Worm (Caenorhabditis elegans) whole organism, midembryonic: Measurements from ENCODE around the gene cnc-4.
A peak's percentile ranks its signal among the peaks of the same experiment; 100 is the strongest.

Experiments
- T22C8.4 ChIP-seq: fragments of 200-800 bp; sonication (Bioruptor generic); IDR thresholded peaks from 2 replicates; pipeline ENCODE4 v1.3.6; 2022; ENCODE audit warnings: missing genetic modification characterization, missing compliant biosample characterization
- cog-1 ChIP-seq: sonication (generic microtip); optimal IDR thresholded peaks from 2 replicates; lab custom pipeline; 2016; ENCODE audit warnings: missing genetic modification characterization, missing compliant biosample characterization
- flt-1 ChIP-seq: fragments of 200-800 bp; sonication (Bioruptor generic); IDR thresholded peaks from 2 replicates; pipeline ENCODE4 v1.3.6; 2022; ENCODE audit warnings: missing genetic modification characterization, missing compliant biosample characterization
- klf-2 ChIP-seq: fragments of 200-800 bp; sonication (Bioruptor generic); conservative IDR thresholded peaks from 2 replicates; pipeline ENCODE4 v1.3.6; 2022; ENCODE audit warnings: missing genetic modification reagents, missing genetic modification characterization, missing compliant biosample characterization
- med-1 ChIP-seq: sonication (generic microtip); optimal IDR thresholded peaks from 2 replicates; lab custom pipeline; 2017; ENCODE audit warnings: missing genetic modification characterization, mild to moderate bottlenecking, missing compliant biosample characterization, antibody characterized with exemption, missing genetic modification reagents; ENCODE audit not compliant: insufficient read depth
- ref-1 ChIP-seq: fragments of 200-800 bp; sonication (Bioruptor generic); conservative IDR thresholded peaks from 2 replicates; pipeline ENCODE4 v1.3.6; 2022; ENCODE audit warnings: missing genetic modification reagents, missing genetic modification characterization, missing compliant biosample characterization
- tab-1 ChIP-seq: fragments of 200-800 bp; sonication (Bioruptor generic); IDR thresholded peaks from 2 replicates; pipeline ENCODE4 v1.3.6; 2022; ENCODE audit warnings: missing genetic modification characterization, missing compliant biosample characterization
- ztf-23 ChIP-seq: fragments of 200-800 bp; sonication (Bioruptor generic); IDR thresholded peaks from 2 replicates; pipeline ENCODE4 v1.3.6; 2022; ENCODE audit warnings: missing genetic modification reagents, missing genetic modification characterization, missing compliant biosample characterization
- ztf-29 ChIP-seq: fragments of 200-800 bp; sonication (Bioruptor generic); IDR thresholded peaks from 2 replicates; pipeline ENCODE4 v1.3.6; 2022; ENCODE audit warnings: missing genetic modification reagents, missing genetic modification characterization, missing compliant biosample characterization

cnc-4 gene

DNA sequence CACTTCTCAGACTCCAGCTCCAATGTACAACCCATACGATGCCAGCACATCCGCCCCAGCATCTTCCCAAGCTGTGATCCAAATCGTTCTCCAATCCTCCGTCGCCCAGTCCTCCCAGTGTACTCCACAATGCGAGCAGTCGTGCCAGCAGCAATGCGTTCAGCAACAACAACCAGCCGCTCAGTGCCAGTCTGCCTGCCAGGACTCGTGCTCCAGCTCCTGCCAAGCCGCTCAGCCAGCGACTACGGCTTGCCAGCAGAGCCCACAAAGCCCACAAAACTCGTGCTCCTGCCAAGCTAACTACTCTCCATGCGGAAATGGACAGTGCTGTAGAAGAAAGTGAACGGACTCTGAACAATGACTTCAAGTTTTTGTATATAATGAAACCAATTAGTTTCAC is 18.9 kb downstream of the cnc-4 start:
- TF ChIP-seq ref-1 (no peak), T22C8.4 (GFP tag; lab: Robert Waterston, UW) (no peak), cog-1 (tag; lab: Kevin White, UChicago) (no peak), tab-1 (GFP tag; lab: Robert Waterston, UW) (no peak), klf-2 (GFP tag; lab: Robert Waterston, UW) (no peak), med-1 (GFP tag; lab: Kevin White, UChicago) (no peak), ztf-29 (GFP tag; lab: Robert Waterston, UW) (no peak), flt-1 (no peak), ztf-23 (GFP tag; lab: Robert Waterston, UW) (no peak)

DNA sequence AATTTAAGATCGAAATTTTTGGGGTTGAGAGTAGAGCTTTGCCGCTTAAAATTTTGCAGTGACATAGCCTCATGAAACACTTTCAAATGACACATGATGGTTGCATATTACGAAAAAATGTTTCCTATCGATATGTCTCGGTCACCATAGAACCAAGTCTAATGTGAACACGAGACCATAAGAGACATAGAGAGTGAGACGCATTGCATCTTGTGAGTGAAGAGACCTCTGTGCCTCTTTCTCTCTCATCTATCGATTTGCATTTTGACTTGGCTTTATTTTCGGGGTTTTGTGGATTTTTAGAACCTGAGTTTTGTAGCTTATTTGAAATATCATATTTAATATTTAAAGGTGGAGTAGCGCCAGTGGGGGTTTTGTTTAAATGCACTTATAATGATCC is 20.0 kb downstream of the cnc-4 start:
- no peak for TF ChIP-seq klf-2 (GFP tag; lab: Robert Waterston, UW)
- TF ChIP-seq cog-1 (tag; lab: Kevin White, UChicago), result no peak
- peak; percentile 60 for TF ChIP-seq T22C8.4 (GFP tag; lab: Robert Waterston, UW)
- no peak for TF ChIP-seq ztf-23 (GFP tag; lab: Robert Waterston, UW)
- no peak for TF ChIP-seq ztf-29 (GFP tag; lab: Robert Waterston, UW)
- TF ChIP-seq ref-1, result no peak

DNA sequence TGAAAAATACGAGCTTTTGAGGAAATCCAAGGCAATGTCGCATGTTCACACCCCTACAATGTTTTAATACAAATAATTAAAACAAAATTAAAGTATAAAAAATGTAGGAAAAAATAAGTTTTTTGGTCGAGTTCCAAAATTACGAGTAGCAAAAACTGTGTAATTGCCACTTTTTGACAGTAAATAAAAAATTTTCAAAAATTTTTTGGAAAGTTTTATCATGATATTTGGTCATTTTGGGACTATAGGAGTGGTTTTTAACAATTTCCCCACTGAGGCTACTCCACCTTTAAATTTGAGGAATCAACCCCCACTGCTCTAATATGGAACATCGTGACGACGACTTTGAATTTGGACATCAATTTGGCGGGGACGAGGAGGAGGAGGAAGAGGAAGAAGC is 20.4 kb downstream of the cnc-4 start, which contains the start of gene gid-8:
Gene gid-8, plus strand, starts transcription at position 301 of the 400 bp plus-strand sequence.
- no peak for TF ChIP-seq tab-1 (GFP tag; lab: Robert Waterston, UW)
- no peak for TF ChIP-seq cog-1 (tag; lab: Kevin White, UChicago)
- no peak for TF ChIP-seq ztf-29 (GFP tag; lab: Robert Waterston, UW)
- no peak for TF ChIP-seq flt-1
- no peak for TF ChIP-seq klf-2 (GFP tag; lab: Robert Waterston, UW)
- no peak for TF ChIP-seq ztf-23 (GFP tag; lab: Robert Waterston, UW)
- TF ChIP-seq med-1 (GFP tag; lab: Kevin White, UChicago), result no peak

DNA sequence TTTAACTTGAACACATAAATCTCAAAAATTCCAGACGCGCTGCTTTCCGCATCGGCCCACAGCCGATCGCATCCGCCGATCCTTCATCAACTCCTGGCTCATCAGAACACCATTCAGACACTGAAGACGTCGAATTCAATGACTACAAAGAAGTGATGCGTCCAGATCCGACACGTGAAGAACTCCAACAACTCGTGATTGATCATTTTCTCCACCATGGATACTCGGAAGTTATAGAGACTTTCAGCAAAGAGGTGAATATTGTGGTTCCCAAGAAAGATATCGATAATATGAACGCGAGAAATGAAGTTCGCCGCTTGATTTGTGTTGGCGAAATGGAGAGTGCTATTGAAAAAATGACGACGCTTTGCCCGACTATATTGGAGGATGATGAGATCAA is 21.9 kb downstream of the cnc-4 start:
- TF ChIP-seq flt-1 (no peak), T22C8.4 (GFP tag; lab: Robert Waterston, UW) (no peak), med-1 (GFP tag; lab: Kevin White, UChicago) (no peak), tab-1 (GFP tag; lab: Robert Waterston, UW) (no peak), ref-1 (no peak), ztf-23 (GFP tag; lab: Robert Waterston, UW) (no peak), cog-1 (tag; lab: Kevin White, UChicago) (no peak), ztf-29 (GFP tag; lab: Robert Waterston, UW) (no peak), klf-2 (GFP tag; lab: Robert Waterston, UW) (no peak)

DNA sequence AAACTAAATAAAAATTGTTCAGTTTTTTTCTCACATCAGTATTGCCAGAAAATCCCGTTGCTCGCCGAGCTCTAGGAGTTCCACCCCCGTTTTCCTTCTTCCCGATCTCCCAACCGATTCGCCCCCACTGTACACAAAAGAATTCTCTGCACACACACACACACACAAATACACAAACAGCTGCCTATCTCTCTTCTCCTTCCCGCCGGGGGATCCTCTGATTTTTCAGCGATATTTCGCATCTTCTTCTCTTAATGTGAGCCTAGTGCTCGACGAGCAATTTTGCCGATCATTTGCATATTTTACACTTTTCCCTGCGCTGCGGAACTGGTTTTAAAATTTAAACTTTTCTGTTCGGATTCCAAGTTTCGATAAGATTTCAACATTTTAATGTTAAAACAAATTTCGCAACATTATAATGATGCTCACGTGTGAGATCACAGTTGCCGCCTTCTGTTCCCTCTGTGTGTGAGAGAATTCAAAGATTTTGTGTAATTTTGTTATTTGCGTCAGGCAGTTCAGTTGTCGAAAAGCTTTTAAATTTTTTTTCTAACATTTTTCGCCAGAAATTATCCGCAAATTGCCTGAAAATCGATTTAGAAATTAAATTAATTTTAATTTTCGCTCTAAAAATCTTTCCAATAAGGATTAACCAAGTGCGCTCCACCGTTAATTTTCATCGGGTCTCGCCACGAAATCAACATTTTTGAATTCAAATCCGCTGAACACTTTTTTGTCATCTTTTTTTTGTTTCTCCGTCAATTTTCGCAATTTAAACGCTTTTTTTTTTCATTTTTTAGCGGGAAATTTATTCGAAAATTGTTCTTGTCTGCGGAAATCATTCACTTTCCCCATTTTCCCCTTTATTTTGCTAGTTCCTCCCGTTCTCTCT is 24.3 kb downstream of the cnc-4 start:
- TF ChIP-seq ztf-23 (GFP tag; lab: Robert Waterston, UW), result 0 out of 2 replicates have a peak, but pooled peaks have one; percentile 36
- no peak for TF ChIP-seq flt-1

DNA sequence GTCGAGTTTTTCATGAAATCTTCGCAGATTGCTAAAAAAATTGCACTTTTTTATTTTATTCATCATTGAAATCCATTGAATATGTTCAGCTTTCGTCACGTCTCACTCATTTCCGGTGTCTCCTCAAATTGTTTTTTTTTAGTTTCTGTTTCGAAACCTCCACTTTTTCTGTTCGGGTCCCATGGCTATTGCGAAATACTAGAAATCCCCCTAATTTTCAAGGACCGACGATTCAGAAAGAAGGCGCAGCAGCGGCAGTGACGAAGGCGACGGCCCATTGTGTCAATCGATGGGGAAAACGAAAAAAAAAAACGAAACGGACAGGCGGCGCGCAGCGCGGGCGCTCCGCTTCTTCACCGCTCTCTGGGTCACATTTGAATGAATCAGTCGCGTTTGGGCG is 25.0 kb downstream of the cnc-4 start:
- TF ChIP-seq ztf-23 (GFP tag; lab: Robert Waterston, UW), result no peak
- TF ChIP-seq ref-1, result no peak
- TF ChIP-seq tab-1 (GFP tag; lab: Robert Waterston, UW), result no peak
- no peak for TF ChIP-seq klf-2 (GFP tag; lab: Robert Waterston, UW)
- no peak for TF ChIP-seq cog-1 (tag; lab: Kevin White, UChicago)
- TF ChIP-seq flt-1, result no peak
- TF ChIP-seq ztf-29 (GFP tag; lab: Robert Waterston, UW), result no peak

DNA sequence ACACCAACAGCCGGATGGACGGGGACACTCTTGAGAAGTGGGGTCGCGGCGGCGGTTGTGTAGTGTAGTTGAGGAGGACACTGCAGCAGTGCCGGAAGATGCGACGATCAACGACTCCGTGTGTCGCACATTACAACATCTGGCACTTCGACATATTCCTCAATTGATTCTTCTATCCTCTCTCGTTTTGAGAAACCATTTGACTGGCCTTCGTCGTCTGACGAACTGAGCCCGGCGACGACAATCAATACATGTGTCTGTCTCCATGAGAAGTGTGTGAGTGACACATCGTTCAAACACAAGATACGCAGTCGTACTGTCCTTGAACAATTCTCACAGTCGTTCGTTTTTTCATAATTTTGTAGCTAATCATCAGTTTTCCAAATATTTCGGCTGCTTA is 25.6 kb downstream of the cnc-4 start:
- no peak for TF ChIP-seq cog-1 (tag; lab: Kevin White, UChicago)
- TF ChIP-seq klf-2 (GFP tag; lab: Robert Waterston, UW), result no peak
- TF ChIP-seq ztf-23 (GFP tag; lab: Robert Waterston, UW), result no peak
- no peak for TF ChIP-seq flt-1
- no peak for TF ChIP-seq tab-1 (GFP tag; lab: Robert Waterston, UW)
- TF ChIP-seq med-1 (GFP tag; lab: Kevin White, UChicago), result no peak
- TF ChIP-seq T22C8.4 (GFP tag; lab: Robert Waterston, UW), result no peak
- TF ChIP-seq ztf-29 (GFP tag; lab: Robert Waterston, UW), result no peak

DNA sequence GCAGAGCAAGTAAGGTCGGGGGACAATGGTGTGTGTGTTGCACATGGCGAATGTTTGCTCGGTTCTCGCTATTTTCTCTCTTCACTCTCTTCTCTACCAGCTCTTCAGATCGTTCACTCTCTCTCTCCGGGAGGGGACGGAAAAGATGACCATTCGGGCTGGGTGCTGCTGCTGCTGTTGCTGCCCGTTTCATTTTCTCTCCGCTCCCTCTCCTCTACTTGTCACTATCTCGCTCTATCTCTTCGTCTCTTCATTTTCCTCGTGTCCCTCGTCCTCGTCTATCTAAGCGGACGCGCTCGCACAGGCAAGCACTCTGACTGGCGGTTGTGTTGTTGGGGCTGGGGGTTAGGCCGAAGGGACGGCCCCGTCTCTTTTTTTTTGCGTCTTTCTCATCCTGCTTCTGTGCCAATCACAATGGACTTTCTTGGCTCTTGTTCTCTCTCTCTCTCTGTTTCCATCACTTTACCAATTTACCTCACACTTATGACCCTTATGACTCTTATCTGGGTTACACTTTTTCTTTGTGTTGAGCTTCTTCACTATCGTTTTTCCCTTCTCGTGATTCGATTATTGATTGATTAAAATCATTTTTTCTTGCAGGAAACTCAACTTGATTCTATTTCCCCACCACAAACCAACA is 27.6 kb downstream of the cnc-4 start, which contains the start of the genes F53E2.2 and unc-60:
Gene F53E2.2, plus strand, starts transcription at position 601 of the 640 bp plus-strand sequence.
Gene unc-60, plus strand, starts transcription at position 601 of the 640 bp plus-strand sequence.
- 0 out of 2 replicates have a peak, but pooled peaks have one; percentile 57 for TF ChIP-seq flt-1
- TF ChIP-seq ref-1, result no peak
- TF ChIP-seq tab-1 (GFP tag; lab: Robert Waterston, UW), result peak; percentile 46; the same call in 1 of the 2 replicates

DNA sequence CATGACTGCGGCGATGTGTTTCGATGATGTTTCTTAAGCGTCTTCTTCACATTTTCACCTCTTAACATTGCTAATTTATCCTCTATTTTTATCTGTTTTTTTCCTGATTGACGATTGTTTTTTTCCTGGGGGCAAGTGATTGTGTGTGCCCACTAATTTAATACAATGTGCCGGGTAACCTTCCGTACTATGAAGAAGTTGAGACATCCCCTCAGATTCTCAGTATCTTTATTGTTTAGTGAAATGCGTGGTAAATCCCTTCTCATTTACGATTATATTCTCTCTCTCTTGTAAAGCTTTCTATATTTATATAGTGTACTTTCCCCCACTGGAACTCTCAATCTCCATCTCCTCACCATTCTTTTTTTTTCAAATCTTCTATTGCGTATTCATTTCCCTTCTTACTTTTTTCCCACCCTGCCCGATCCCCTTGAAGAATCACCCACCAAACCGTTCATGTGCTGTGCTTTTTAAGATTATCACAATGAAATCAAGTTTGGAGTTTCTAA is 29.3 kb downstream of the cnc-4 start:
- TF ChIP-seq med-1 (GFP tag; lab: Kevin White, UChicago) (no peak), ztf-23 (GFP tag; lab: Robert Waterston, UW) (no peak), T22C8.4 (GFP tag; lab: Robert Waterston, UW) (no peak)
